Worm (Caenorhabditis elegans) whole organism, mixed stage, embryonic: ENCODE results near the gene clec-57.

ENCODE experiments used
- bed-3 ChIP-seq: fragments of 200-800 bp; sonication (Bioruptor generic); optimal IDR thresholded peaks from 3 replicates; lab custom pipeline; 2018; ENCODE audit warnings: mild to moderate bottlenecking, missing genetic modification characterization, moderate library complexity, missing compliant biosample characterization
- blmp-1 ChIP-seq: fragments of 150-350 bp; optimal IDR thresholded peaks from 2 replicates; lab custom pipeline; 2014; ENCODE audit warnings: missing biosample characterization, missing genetic modification characterization
- ces-1 ChIP-seq: fragments of 150-350 bp; optimal IDR thresholded peaks from 2 replicates; lab custom pipeline; 2014; ENCODE audit warnings: missing biosample characterization, missing genetic modification reagents, missing genetic modification characterization
- drap-1 ChIP-seq: fragments of 200-800 bp; sonication (Bioruptor generic); optimal IDR thresholded peaks from 3 replicates; lab custom pipeline; 2018; ENCODE audit warnings: mild to moderate bottlenecking, missing genetic modification characterization, missing compliant biosample characterization
- mep-1 ChIP-seq: fragments of 150-350 bp; optimal IDR thresholded peaks from 2 replicates; lab custom pipeline; 2017; ENCODE audit warnings: missing biosample characterization, missing genetic modification reagents, missing genetic modification characterization, inconsistent platforms
- mls-2 ChIP-seq: sonication (generic microtip); optimal IDR thresholded peaks from 2 replicates; lab custom pipeline; 2016; ENCODE audit warnings: mild to moderate bottlenecking, missing genetic modification characterization, moderate library complexity, missing compliant biosample characterization
- unc-62 ChIP-seq: fragments of 150-350 bp; optimal IDR thresholded peaks from 2 replicates; lab custom pipeline; 2014; ENCODE audit warnings: missing biosample characterization, missing genetic modification reagents, missing genetic modification characterization

DNA sequence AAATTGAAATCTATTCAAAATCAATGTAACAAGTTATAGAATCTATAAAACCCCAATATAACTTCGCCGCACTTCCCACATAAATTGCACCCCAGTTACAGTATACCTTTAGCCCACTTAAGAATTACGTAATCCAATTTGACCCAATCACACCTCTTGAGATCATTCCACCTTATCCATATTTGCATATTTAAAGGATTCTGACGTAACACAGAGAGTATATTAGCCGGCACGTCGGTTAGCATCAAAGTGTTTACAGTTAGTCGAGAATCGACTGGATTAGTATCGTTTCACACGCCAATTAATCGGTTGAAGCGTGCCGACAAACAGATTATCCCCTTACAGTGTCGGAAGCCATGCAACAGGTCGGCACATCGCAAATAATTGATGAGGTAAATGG is 35.4 kb upstream of the clec-57 start:
- TF ChIP-seq ces-1 (GFP tag; lab: Kevin White, UChicago): no peak
- TF ChIP-seq drap-1 (GFP tag; lab: Kevin White, UChicago): no peak
- TF ChIP-seq mep-1: no peak
- TF ChIP-seq blmp-1 (tag; lab: Kevin White, UChicago): no peak
- no peak for TF ChIP-seq mls-2
- TF ChIP-seq bed-3: no peak
- no peak for TF ChIP-seq unc-62
